Worm (Caenorhabditis elegans) whole organism, late embryonic: Measurements from ENCODE around the gene mxl-3.

Experiments used
- C08G9.2 ChIP-seq: sonication (generic microtip); optimal IDR thresholded peaks from 2 replicates; lab custom pipeline; 2016; ENCODE audit warnings: mild to moderate bottlenecking, missing genetic modification characterization, moderate library complexity, missing compliant biosample characterization
- C38D4.7 ChIP-seq: fragments of 200-800 bp; sonication (Bioruptor generic); optimal IDR thresholded peaks from 2 replicates; lab custom pipeline; 2018; ENCODE audit warnings: mild to moderate bottlenecking, missing genetic modification characterization, moderate library complexity, missing compliant biosample characterization
- K09A11.1 ChIP-seq: sonication (generic microtip); optimal IDR thresholded peaks from 2 replicates; lab custom pipeline; 2017; ENCODE audit warnings: antibody characterized with exemption, mild to moderate bottlenecking, missing genetic modification characterization, missing compliant biosample characterization; ENCODE audit not compliant: insufficient read depth
- T23F11.4 ChIP-seq: fragments of 200-800 bp; sonication (Bioruptor generic); optimal IDR thresholded peaks from 2 replicates; lab custom pipeline; 2018; ENCODE audit warnings: mild to moderate bottlenecking, missing genetic modification characterization, missing compliant biosample characterization
- ama-1 ChIP-seq: fragments of 150-350 bp; optimal IDR thresholded peaks from 2 replicates; lab custom pipeline; 2014
- ceh-14 ChIP-seq: sonication (generic microtip); optimal IDR thresholded peaks from 2 replicates; lab custom pipeline; 2016; ENCODE audit warnings: missing genotype, missing genetic modification characterization, missing compliant biosample characterization
- ceh-19 ChIP-seq: fragments of 200-800 bp; sonication (Bioruptor generic); optimal IDR thresholded peaks from 2 replicates; lab custom pipeline; 2018; ENCODE audit warnings: mild to moderate bottlenecking, missing genetic modification characterization, missing compliant biosample characterization
- ceh-24 ChIP-seq: sonication (generic microtip); optimal IDR thresholded peaks from 2 replicates; lab custom pipeline; 2016; ENCODE audit warnings: mild to moderate bottlenecking, missing genetic modification characterization, missing compliant biosample characterization
- ceh-30 ChIP-seq: fragments of 150-350 bp; optimal IDR thresholded peaks from 2 replicates; lab custom pipeline; 2014; ENCODE audit warnings: missing biosample characterization, missing genetic modification characterization
- ceh-31 ChIP-seq: sonication (generic microtip); optimal IDR thresholded peaks from 2 replicates; lab custom pipeline; 2016; ENCODE audit warnings: missing genetic modification characterization, missing compliant biosample characterization
- ceh-34 ChIP-seq: sonication (generic microtip); optimal IDR thresholded peaks from 2 replicates; lab custom pipeline; 2016; ENCODE audit warnings: mild to moderate bottlenecking, missing genetic modification characterization, missing compliant biosample characterization
- ceh-48 ChIP-seq: sonication (generic microtip); optimal IDR thresholded peaks from 2 replicates; lab custom pipeline; 2016; ENCODE audit warnings: missing genetic modification characterization, inconsistent platforms, missing compliant biosample characterization
- ceh-9 ChIP-seq: sonication (generic microtip); optimal IDR thresholded peaks from 2 replicates; lab custom pipeline; 2016; ENCODE audit warnings: mild to moderate bottlenecking, missing genetic modification characterization, inconsistent platforms, missing compliant biosample characterization
- che-1 ChIP-seq: sonication (generic microtip); optimal IDR thresholded peaks from 2 replicates; lab custom pipeline; 2016; ENCODE audit warnings: mild to moderate bottlenecking, missing genetic modification characterization, missing compliant biosample characterization
- dmd-4 ChIP-seq: sonication (generic microtip); optimal IDR thresholded peaks from 2 replicates; lab custom pipeline; 2016; ENCODE audit warnings: borderline replicate concordance, missing genetic modification characterization, missing compliant biosample characterization
- elt-2 ChIP-seq: sonication (generic microtip); optimal IDR thresholded peaks from 2 replicates; lab custom pipeline; 2016; ENCODE audit warnings: missing genetic modification reagents, missing genetic modification characterization, missing compliant biosample characterization
- ets-4 ChIP-seq: sonication (generic microtip); optimal IDR thresholded peaks from 2 replicates; lab custom pipeline; 2016; ENCODE audit warnings: missing genetic modification characterization, missing compliant biosample characterization
- fax-1 ChIP-seq: sonication (generic microtip); optimal IDR thresholded peaks from 2 replicates; lab custom pipeline; 2016; ENCODE audit warnings: missing genotype, missing genetic modification characterization, missing compliant biosample characterization
- fkh-10 ChIP-seq: fragments of 150-350 bp; optimal IDR thresholded peaks from 2 replicates; lab custom pipeline; 2014; ENCODE audit warnings: missing biosample characterization, missing genetic modification reagents, missing genetic modification characterization
- hlh-13 ChIP-seq: fragments of 200-800 bp; sonication (Bioruptor generic); optimal IDR thresholded peaks from 2 replicates; lab custom pipeline; 2018; ENCODE audit warnings: mild to moderate bottlenecking, missing genetic modification characterization, missing compliant biosample characterization
- hlh-30 ChIP-seq: sonication (generic microtip); optimal IDR thresholded peaks from 2 replicates; lab custom pipeline; 2017; ENCODE audit warnings: antibody characterized with exemption, missing genetic modification characterization, missing compliant biosample characterization; ENCODE audit not compliant: insufficient read depth
- lim-6 ChIP-seq: sonication (generic microtip); optimal IDR thresholded peaks from 2 replicates; lab custom pipeline; 2016; ENCODE audit warnings: missing genetic modification characterization, missing compliant biosample characterization
- lin-11 ChIP-seq: fragments of 200-800 bp; sonication (Bioruptor generic); optimal IDR thresholded peaks from 2 replicates; lab custom pipeline; 2018; ENCODE audit warnings: mild to moderate bottlenecking, missing genetic modification characterization, missing compliant biosample characterization
- madf-2 ChIP-seq: sonication (generic microtip); optimal IDR thresholded peaks from 2 replicates; lab custom pipeline; 2017; ENCODE audit warnings: missing genetic modification characterization, missing compliant biosample characterization
- pha-4 ChIP-seq: fragments of 150-350 bp; optimal IDR thresholded peaks from 2 replicates; lab custom pipeline; 2018; ENCODE audit warnings: missing biosample characterization, missing genetic modification reagents, missing genetic modification characterization
- ref-2 ChIP-seq: sonication (generic microtip); optimal IDR thresholded peaks from 2 replicates; lab custom pipeline; 2016; ENCODE audit warnings: missing genetic modification characterization, missing compliant biosample characterization
- rnt-1 ChIP-seq: sonication (generic microtip); optimal IDR thresholded peaks from 2 replicates; lab custom pipeline; 2016; ENCODE audit warnings: missing genetic modification characterization, missing compliant biosample characterization
- sox-4 ChIP-seq: sonication (generic microtip); optimal IDR thresholded peaks from 2 replicates; lab custom pipeline; 2017; ENCODE audit warnings: mild to moderate bottlenecking, missing genetic modification characterization, inconsistent platforms, missing compliant biosample characterization
- tbx-2 ChIP-seq: sonication (generic microtip); optimal IDR thresholded peaks from 2 replicates; lab custom pipeline; 2016; ENCODE audit warnings: missing genetic modification characterization, missing compliant biosample characterization
- unc-42 ChIP-seq: sonication (generic microtip); optimal IDR thresholded peaks from 2 replicates; lab custom pipeline; 2016; ENCODE audit warnings: missing genotype, missing genetic modification characterization, missing compliant biosample characterization
- unc-55 ChIP-seq: sonication (generic microtip); optimal IDR thresholded peaks from 2 replicates; lab custom pipeline; 2017; ENCODE audit warnings: missing biosample characterization, missing genetic modification reagents, missing genetic modification characterization
- unc-86 ChIP-seq: sonication (generic microtip); optimal IDR thresholded peaks from 2 replicates; lab custom pipeline; 2016; ENCODE audit warnings: missing genetic modification characterization, missing compliant biosample characterization
- zip-5 ChIP-seq: sonication (generic microtip); optimal IDR thresholded peaks from 2 replicates; lab custom pipeline; 2016; ENCODE audit warnings: missing genetic modification characterization, missing compliant biosample characterization
- ztf-16 ChIP-seq: sonication (generic microtip); optimal IDR thresholded peaks from 2 replicates; lab custom pipeline; 2017; ENCODE audit warnings: missing genetic modification characterization, missing compliant biosample characterization

The mxl-3 gene

DNA sequence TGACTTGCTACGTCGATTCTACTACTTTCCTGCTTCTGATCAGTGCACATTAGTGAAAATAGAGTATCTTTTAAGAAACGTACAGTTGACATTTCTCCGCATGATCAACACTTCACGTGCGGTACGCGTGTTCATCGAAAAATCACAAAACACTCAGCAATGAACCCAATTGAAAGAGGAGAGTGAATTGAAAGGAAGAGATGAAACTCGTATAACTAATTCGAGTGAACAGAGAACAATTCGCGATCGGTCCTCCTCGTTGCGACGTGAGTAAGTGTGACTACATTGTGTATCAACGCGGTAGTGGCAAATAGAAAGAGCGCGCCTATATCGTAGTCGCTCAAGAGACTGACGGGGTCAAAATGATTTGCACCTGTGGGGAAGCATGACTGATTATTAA is 2.9 kb upstream of the mxl-3 start:
- no peak for TF ChIP-seq C08G9.2
- no peak for TF ChIP-seq hlh-30
- no peak for TF ChIP-seq C38D4.7
- TF ChIP-seq zip-5 (tag; lab: Kevin White, UChicago), result no peak
- TF ChIP-seq lim-6 (tag; lab: Kevin White, UChicago), result no peak
- no peak for TF ChIP-seq K09A11.1 (tag; lab: Kevin White, UChicago)
- no peak for TF ChIP-seq tbx-2 (tag; lab: Kevin White, UChicago)

DNA sequence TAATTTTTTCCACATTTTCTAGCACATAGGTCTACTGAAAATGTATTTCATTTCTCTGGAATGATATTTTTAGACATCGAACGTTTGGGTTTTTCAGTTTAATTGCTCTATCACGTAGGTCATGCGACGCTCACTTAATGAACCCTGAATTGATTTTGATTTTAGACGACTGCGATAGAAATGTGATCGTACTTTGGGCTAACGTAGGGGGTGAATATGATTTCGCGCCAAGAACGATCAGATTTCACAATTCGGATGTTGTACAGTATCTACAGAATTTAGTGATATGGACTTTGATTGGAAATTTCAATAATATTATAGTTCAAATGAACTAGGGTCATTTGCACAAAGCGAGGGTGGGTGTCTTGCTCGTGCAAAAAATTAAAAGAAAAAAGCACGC is 1.6 kb upstream of the mxl-3 start:
- TF ChIP-seq ceh-9 (tag; lab: Kevin White, UChicago) (no peak), elt-2 (no peak), dmd-4 (tag; lab: Kevin White, UChicago) (no peak), pha-4 (tag; lab: Kevin White, UChicago) (no peak), fkh-10 (GFP tag; lab: Kevin White, UChicago) (no peak), ceh-14 (no peak), lin-11 (tag; lab: Kevin White, UChicago) (no peak), unc-55 (GFP tag; lab: Kevin White, UChicago) (no peak), ama-1 (lab: Kevin White, UChicago) (no peak)

DNA sequence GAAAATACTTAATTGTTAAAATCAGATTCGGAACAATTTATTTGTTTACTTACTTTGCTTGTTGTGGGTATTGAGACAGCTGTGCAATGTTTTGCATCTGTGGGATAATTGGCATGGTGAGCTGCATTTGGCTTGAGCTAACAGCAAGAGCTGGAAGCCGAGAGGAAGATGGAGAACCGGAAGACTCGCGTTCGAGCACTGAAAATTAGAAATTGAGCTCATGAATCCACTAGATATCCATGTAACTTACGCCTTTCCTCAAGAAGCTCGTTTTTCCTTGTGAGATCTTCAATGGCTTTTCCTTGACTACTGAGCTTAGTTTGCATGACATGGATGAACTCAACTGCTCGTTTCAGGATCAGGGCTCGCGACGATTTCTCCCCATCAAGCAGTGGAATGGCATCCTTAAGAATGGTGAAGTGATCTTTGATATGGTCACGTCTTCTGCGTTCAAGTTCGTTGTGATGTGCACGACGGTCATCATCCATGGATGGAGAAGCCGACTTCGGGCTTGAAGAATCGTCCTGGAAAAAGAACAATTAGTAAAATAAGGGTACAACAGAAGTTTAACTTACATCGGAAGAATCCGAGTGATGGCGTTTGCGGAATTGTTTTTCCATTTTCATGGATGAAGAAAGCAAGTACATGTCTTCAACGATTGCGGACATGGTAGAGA is 343 bp downstream of the mxl-3 start:
- no peak for TF ChIP-seq unc-86 (tag; lab: Kevin White, UChicago)
- no peak for TF ChIP-seq ceh-34
- no peak for TF ChIP-seq C08G9.2
- no peak for TF ChIP-seq T23F11.4
- no peak for TF ChIP-seq madf-2 (tag; lab: Kevin White, UChicago)
- TF ChIP-seq che-1 (tag; lab: Kevin White, UChicago), result no peak
- TF ChIP-seq ref-2 (tag; lab: Kevin White, UChicago), result no peak
- no peak for TF ChIP-seq lim-6 (tag; lab: Kevin White, UChicago)
- no peak for TF ChIP-seq unc-42 (tag; lab: Kevin White, UChicago)
- no peak for TF ChIP-seq hlh-13 (GFP tag; lab: Kevin White, UChicago)

DNA sequence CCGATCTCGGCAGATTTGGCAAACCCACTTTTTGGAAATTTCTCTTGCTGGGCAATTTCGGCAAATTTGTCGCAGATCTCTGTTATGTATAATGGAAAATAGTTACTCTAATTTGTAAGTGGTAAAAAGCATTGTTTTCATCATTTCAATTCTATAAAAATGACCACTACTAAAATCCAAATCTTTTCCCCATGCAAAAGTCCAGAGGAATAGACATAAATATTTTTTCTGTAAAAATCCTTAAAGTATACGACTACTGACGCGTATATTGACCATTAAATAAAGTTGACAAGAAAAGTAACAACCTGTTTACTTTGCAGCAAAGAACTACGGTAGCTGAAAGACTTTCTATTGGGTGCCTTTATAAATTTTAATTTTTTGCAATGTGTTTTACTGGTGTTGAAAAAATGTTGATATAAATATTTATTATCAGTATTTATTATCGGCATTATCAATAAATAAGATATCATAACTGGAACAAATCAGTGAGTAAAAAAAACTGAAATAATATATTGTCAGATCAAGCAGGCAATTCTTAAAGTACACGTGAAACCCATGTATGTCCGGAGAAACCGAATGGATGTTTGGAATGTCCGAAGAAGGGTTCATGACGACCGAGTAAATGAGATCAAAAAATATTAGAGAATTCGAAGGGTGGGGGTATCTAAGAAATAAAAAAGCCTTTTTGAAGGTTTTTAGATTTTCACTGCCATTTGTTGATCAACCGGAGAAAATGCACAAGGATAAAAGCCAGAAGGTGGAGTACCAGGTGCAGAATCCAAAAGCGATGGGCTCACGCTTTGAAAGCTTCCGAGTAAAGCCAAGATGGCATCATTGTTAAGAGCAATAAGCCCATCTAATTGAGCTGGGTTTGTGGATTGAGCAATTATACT is 1.1 kb downstream of the mxl-3 start:
- TF ChIP-seq ets-4 (tag; lab: Kevin White, UChicago) (no peak), elt-2 (peak; percentile 12)

DNA sequence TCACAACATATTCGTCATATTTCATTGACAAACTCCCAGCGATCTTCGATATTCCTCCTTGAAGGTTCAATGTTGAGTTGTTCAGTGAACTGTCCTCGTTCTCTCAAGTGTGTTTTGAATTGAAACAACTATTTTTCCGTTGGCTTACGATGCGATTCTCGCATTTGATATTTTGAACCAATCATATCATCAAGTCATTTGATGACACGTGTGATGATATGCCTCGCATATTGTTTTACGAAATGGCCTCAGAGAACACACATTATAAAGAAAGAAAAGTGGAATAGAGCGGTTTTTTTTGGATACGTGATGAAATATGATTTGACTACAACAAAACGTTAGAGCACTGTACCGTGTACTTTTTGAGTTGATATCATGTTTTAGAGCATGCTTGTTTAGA is 2.2 kb downstream of the mxl-3 start:
- no peak for TF ChIP-seq tbx-2 (tag; lab: Kevin White, UChicago)
- no peak for TF ChIP-seq sox-4
- no peak for TF ChIP-seq fax-1 (tag; lab: Kevin White, UChicago)
- TF ChIP-seq hlh-13 (GFP tag; lab: Kevin White, UChicago), result no peak
- TF ChIP-seq C38D4.7, result no peak
- no peak for TF ChIP-seq ceh-24 (tag; lab: Kevin White, UChicago)
- no peak for TF ChIP-seq ceh-31 (tag; lab: Kevin White, UChicago)
- TF ChIP-seq ceh-48 (tag; lab: Kevin White, UChicago), result no peak
- TF ChIP-seq K09A11.1 (tag; lab: Kevin White, UChicago), result no peak
- no peak for TF ChIP-seq ztf-16 (tag; lab: Kevin White, UChicago)
- TF ChIP-seq pha-4 (tag; lab: Kevin White, UChicago), result no peak
- TF ChIP-seq unc-86 (tag; lab: Kevin White, UChicago), result no peak
- no peak for TF ChIP-seq ceh-19 (GFP tag; lab: Kevin White, UChicago)
- no peak for TF ChIP-seq ama-1 (lab: Kevin White, UChicago)
- no peak for TF ChIP-seq C08G9.2
- TF ChIP-seq ceh-30 (tag; lab: Kevin White, UChicago), result no peak
- no peak for TF ChIP-seq rnt-1 (tag; lab: Kevin White, UChicago)
- TF ChIP-seq, all 69 proteins: peak for 0
